Worm (Caenorhabditis elegans) whole organism, young adult: Measurements from ENCODE around the gene mdt-27.

Experiments used
- dpl-1 ChIP-seq: fragments of 150-350 bp; optimal IDR thresholded peaks from 2 replicates; lab custom pipeline; 2014; ENCODE audit warnings: missing biosample characterization, missing genetic modification reagents, missing genetic modification characterization
- nhr-179 ChIP-seq: sonication (generic microtip); optimal IDR thresholded peaks from 2 replicates; lab custom pipeline; 2016; ENCODE audit warnings: mild to moderate bottlenecking, missing genetic modification characterization, missing compliant biosample characterization

DNA sequence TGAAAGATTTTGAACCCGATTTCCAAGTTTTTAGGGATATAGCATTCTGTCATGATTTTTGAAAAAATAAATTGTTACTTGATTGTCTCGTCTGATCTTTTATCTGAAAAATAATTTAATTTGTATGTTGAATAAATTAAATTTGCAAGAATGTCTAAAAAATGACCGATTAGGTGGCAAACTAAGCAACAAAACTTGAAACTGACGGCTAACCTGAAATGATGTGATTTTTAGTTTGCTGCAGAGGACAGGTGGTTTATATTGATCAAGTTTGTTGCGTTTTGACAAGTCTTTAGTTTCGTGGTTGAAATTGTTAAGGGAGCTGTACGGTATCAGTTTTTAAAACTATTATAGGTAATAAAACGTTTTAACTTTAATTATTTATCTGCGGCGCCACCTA is 44.0 kb upstream of the mdt-27 start, which contains the start of gene F07C3.16:
- TF ChIP-seq nhr-179 (no peak), dpl-1 (GFP tag; lab: Kevin White, UChicago) (no peak)
